Worm (Caenorhabditis elegans) whole organism, mixed stage, embryonic: Measurements from ENCODE around the gene pbo-6.

Experiments used
- elt-1 ChIP-seq: sonication (generic microtip); optimal IDR thresholded peaks from 2 replicates; lab custom pipeline; 2017; ENCODE audit warnings: missing genetic modification characterization, mild to moderate bottlenecking, missing compliant biosample characterization, antibody characterized with exemption, moderate library complexity, borderline replicate concordance; ENCODE audit not compliant: insufficient read depth
- lsy-2 ChIP-seq: fragments of 150-350 bp; optimal IDR thresholded peaks from 2 replicates; lab custom pipeline; 2014; ENCODE audit warnings: missing biosample characterization, missing genetic modification characterization
- nhr-237 ChIP-seq: fragments of 150-350 bp; optimal IDR thresholded peaks from 2 replicates; lab custom pipeline; 2014; ENCODE audit warnings: missing biosample characterization, missing genetic modification characterization
- nhr-28 ChIP-seq: fragments of 150-350 bp; optimal IDR thresholded peaks from 2 replicates; lab custom pipeline; 2014; ENCODE audit warnings: missing biosample characterization, missing genetic modification characterization
- pha-4 ChIP-seq: fragments of 150-350 bp; optimal IDR thresholded peaks from 2 replicates; lab custom pipeline; 2018; ENCODE audit warnings: missing biosample characterization, missing genetic modification reagents, missing genetic modification characterization
- sem-2 ChIP-seq: fragments of 200-800 bp; sonication (Bioruptor generic); optimal IDR thresholded peaks from 2 replicates; lab custom pipeline; 2018; ENCODE audit warnings: mild to moderate bottlenecking, missing genetic modification characterization, missing compliant biosample characterization
- snpc-4 ChIP-seq: fragments of 150-350 bp; optimal IDR thresholded peaks from 2 replicates; lab custom pipeline; 2014; ENCODE audit warnings: missing biosample characterization, missing genetic modification characterization
- unc-62 ChIP-seq: fragments of 150-350 bp; optimal IDR thresholded peaks from 2 replicates; lab custom pipeline; 2014; ENCODE audit warnings: missing biosample characterization, missing genetic modification reagents, missing genetic modification characterization

DNA sequence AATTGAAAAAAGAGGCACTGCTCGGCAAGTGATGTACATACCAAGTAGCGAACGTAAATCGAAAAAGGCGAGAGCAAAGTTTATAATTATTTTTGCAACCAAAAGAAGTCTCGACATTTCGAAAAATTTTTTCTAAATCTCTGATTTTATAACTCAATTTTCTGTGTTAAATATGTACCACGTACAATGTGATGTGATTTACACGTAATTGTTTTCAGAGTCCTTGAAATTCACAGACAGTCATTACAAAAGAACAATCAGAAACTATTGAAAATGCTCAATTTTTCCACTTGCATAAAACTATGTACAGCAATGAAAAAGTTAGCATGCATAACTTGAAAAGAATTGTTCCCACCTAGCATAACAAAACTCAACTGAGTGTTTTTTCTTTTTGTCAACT, 25.8 kb upstream of the pbo-6 start:
- TF ChIP-seq sem-2 (GFP tag; lab: Kevin White, UChicago), result no peak
- TF ChIP-seq lsy-2 (tag; lab: Kevin White, UChicago), result no peak
- TF ChIP-seq snpc-4, result no peak
- TF ChIP-seq pha-4 (tag; lab: Kevin White, UChicago), result no peak
- no peak for TF ChIP-seq nhr-237
- no peak for TF ChIP-seq nhr-28 (tag; lab: Kevin White, UChicago)
- no peak for TF ChIP-seq elt-1 (tag; lab: Kevin White, UChicago)
- no peak for TF ChIP-seq unc-62 (GFP tag; lab: Kevin White, UChicago)
